Fruit fly (Drosophila melanogaster) whole organism, embryonic: Measurements from ENCODE around the gene CG7985.
A peak's percentile ranks its signal among the peaks of the same experiment; 100 is the strongest.

Experiments
- ATbp ChIP-seq: fragments of 200-800 bp; sonication (Bioruptor generic); optimal IDR thresholded peaks from 2 replicates; lab custom pipeline; 2017; ENCODE audit warnings: missing biosample characterization, mild to moderate bottlenecking, missing genetic modification characterization, missing genetic modification reagents
- Bgb ChIP-seq: fragments of 200-800 bp; sonication (Bioruptor generic); IDR thresholded peaks from 2 replicates; pipeline ENCODE4 v1.3.6; 2022; ENCODE audit warnings: missing biosample characterization, missing genetic modification characterization; ENCODE audit not compliant: partially characterized antibody
- CG11085 ChIP-seq: fragments of 200-800 bp; sonication (Bioruptor generic); IDR thresholded peaks from 2 replicates; pipeline ENCODE4 v1.3.6; 2022; ENCODE audit warnings: missing biosample characterization, missing genetic modification characterization
- CG12219 ChIP-seq: fragments of 200-800 bp; sonication (Bioruptor generic); optimal IDR thresholded peaks from 3 replicates; lab custom pipeline; 2018; ENCODE audit warnings: missing biosample characterization, mild to moderate bottlenecking, missing genetic modification characterization
- CG13775 ChIP-seq: fragments of 200-800 bp; sonication (Bioruptor generic); optimal IDR thresholded peaks from 3 replicates; lab custom pipeline; 2017; ENCODE audit warnings: missing biosample characterization, mild to moderate bottlenecking, missing genetic modification characterization
- CG15269 ChIP-seq: fragments of 200-800 bp; sonication (Bioruptor generic); optimal IDR thresholded peaks from 2 replicates; lab custom pipeline; 2018; ENCODE audit warnings: missing biosample characterization, mild to moderate bottlenecking, missing genetic modification characterization, moderate library complexity
- CG1602 ChIP-seq: fragments of 200-800 bp; sonication (Bioruptor generic); optimal IDR thresholded peaks from 3 replicates; lab custom pipeline; 2016; ENCODE audit warnings: missing biosample characterization, missing genetic modification characterization
- CG1603 ChIP-seq: fragments of 200-800 bp; sonication (Bioruptor generic); optimal IDR thresholded peaks from 2 replicates; lab custom pipeline; 2019; ENCODE audit warnings: missing biosample characterization, mild to moderate bottlenecking, missing genetic modification characterization, moderate library complexity
- CG17802 ChIP-seq: fragments of 200-800 bp; sonication (Bioruptor generic); optimal IDR thresholded peaks from 2 replicates; lab custom pipeline; 2018; ENCODE audit warnings: missing biosample characterization, mild to moderate bottlenecking, missing genetic modification characterization, moderate library complexity
- CG30431 ChIP-seq: fragments of 200-800 bp; sonication (Bioruptor generic); optimal IDR thresholded peaks from 2 replicates; lab custom pipeline; 2017; ENCODE audit warnings: missing biosample characterization, missing genetic modification characterization
- CG31441 ChIP-seq: fragments of 200-800 bp; sonication (Bioruptor generic); IDR thresholded peaks from 2 replicates; pipeline ENCODE4 v1.3.6; 2022; ENCODE audit warnings: missing biosample characterization, missing genetic modification characterization
- CG4328 ChIP-seq: fragments of 200-800 bp; sonication (Bioruptor generic); optimal IDR thresholded peaks from 3 replicates; lab custom pipeline; 2017; ENCODE audit warnings: missing biosample characterization, missing genetic modification reagents, missing genetic modification characterization
- CG7372 ChIP-seq: fragments of 200-800 bp; sonication (Bioruptor generic); IDR thresholded peaks from 2 replicates; pipeline ENCODE4 v1.3.6; 2022; ENCODE audit warnings: missing biosample characterization, missing genetic modification characterization
- CG8089 ChIP-seq: fragments of 200-800 bp; sonication (Bioruptor generic); optimal IDR thresholded peaks from 3 replicates; lab custom pipeline; 2016; ENCODE audit warnings: missing biosample characterization, missing genetic modification characterization
- CG9437 ChIP-seq: fragments of 200-800 bp; sonication (Bioruptor generic); optimal IDR thresholded peaks from 2 replicates; lab custom pipeline; 2018; ENCODE audit warnings: missing biosample characterization, mild to moderate bottlenecking, missing genetic modification characterization
- CG9817 ChIP-seq: fragments of 200-800 bp; sonication (Bioruptor generic); optimal IDR thresholded peaks from 2 replicates; lab custom pipeline; 2018; ENCODE audit warnings: missing biosample characterization, mild to moderate bottlenecking, missing genetic modification characterization, moderate library complexity
- D19A ChIP-seq: fragments of 200-800 bp; optimal IDR thresholded peaks from 3 replicates; lab custom pipeline; 2019; ENCODE audit warnings: missing biosample characterization, mild to moderate bottlenecking, missing genetic modification characterization, moderate library complexity
- Dll ChIP-seq: fragments of 200-800 bp; sonication (Bioruptor generic); IDR thresholded peaks from 4 replicates; pipeline ENCODE4 v1.3.6; 2022; ENCODE audit warnings: missing biosample characterization, missing genetic modification characterization; ENCODE audit not compliant: partially characterized antibody
- E2f1 ChIP-seq: fragments of 200-800 bp; sonication (Bioruptor generic); IDR thresholded peaks from 2 replicates; pipeline ENCODE4 v1.3.6; 2022; ENCODE audit warnings: missing biosample characterization, missing genetic modification characterization
- ERR ChIP-seq: fragments of 200-800 bp; sonication (Bioruptor generic); optimal IDR thresholded peaks from 2 replicates; lab custom pipeline; 2016; ENCODE audit warnings: missing biosample characterization, missing genetic modification characterization
- Kr ChIP-seq: fragments of 200-800 bp; sonication (Bioruptor generic); optimal IDR thresholded peaks from 2 replicates; lab custom pipeline; 2017; ENCODE audit warnings: missing biosample characterization, mild to moderate bottlenecking, missing genetic modification characterization
- Trl ChIP-seq, 3 experiments: fragments of >200 bp in 2 of 3; fragments of 200-800 bp in 1 of 3; sonication (Bioruptor generic) in 1 of 3; optimal IDR thresholded peaks; 2 replicates in 1 of 3; 3 replicates in 2 of 3; lab custom pipeline; 2016 to 2017; ENCODE audit warnings: missing biosample characterization in 1 of 3, missing genetic modification characterization in 1 of 3
- amos ChIP-seq: fragments of 200-800 bp; sonication (Bioruptor generic); IDR thresholded peaks from 2 replicates; pipeline ENCODE4 v1.3.6; 2022; ENCODE audit warnings: missing biosample characterization, missing genetic modification characterization; ENCODE audit not compliant: partially characterized antibody
- bigmax ChIP-seq: fragments of 200-800 bp; sonication (Bioruptor generic); optimal IDR thresholded peaks from 2 replicates; lab custom pipeline; 2018; ENCODE audit warnings: missing biosample characterization, mild to moderate bottlenecking, missing genetic modification characterization
- cg ChIP-seq: fragments of 200-800 bp; sonication (Bioruptor generic); optimal IDR thresholded peaks from 3 replicates; lab custom pipeline; 2019; ENCODE audit warnings: missing biosample characterization, mild to moderate bottlenecking, missing genetic modification characterization, moderate library complexity
- chif ChIP-seq, 2 experiments: fragments of 200-800 bp; sonication (Bioruptor generic); optimal IDR thresholded peaks; 3 replicates each; lab custom pipeline; 2016; ENCODE audit warnings: missing biosample characterization in 2 of 2, missing genetic modification characterization in 2 of 2
- chm ChIP-seq: fragments of 200-800 bp; sonication (Bioruptor generic); IDR thresholded peaks from 2 replicates; pipeline ENCODE4 v1.3.6; 2022; ENCODE audit warnings: missing biosample characterization, missing genetic modification characterization
- emc ChIP-seq: fragments of 200-800 bp; sonication (Bioruptor generic); optimal IDR thresholded peaks from 2 replicates; lab custom pipeline; 2016; ENCODE audit warnings: missing biosample characterization, missing genetic modification characterization
- ewg ChIP-seq: fragments of 200-800 bp; sonication (Bioruptor generic); optimal IDR thresholded peaks from 3 replicates; lab custom pipeline; 2017; ENCODE audit warnings: mild to moderate bottlenecking, missing biosample characterization, missing genetic modification reagents, missing genetic modification characterization
- fd64A ChIP-seq: fragments of 200-800 bp; sonication (Bioruptor generic); optimal IDR thresholded peaks from 3 replicates; lab custom pipeline; 2018; ENCODE audit warnings: missing biosample characterization, mild to moderate bottlenecking, missing genetic modification characterization
- ftz-f1 ChIP-seq: fragments of 200-800 bp; sonication (Bioruptor generic); optimal IDR thresholded peaks from 2 replicates; lab custom pipeline; 2016; ENCODE audit warnings: missing biosample characterization, missing genetic modification characterization
- gsb ChIP-seq: fragments of 200-800 bp; sonication (Bioruptor generic); IDR thresholded peaks from 2 replicates; pipeline ENCODE4 v1.3.6; 2022; ENCODE audit warnings: missing biosample characterization, missing genetic modification characterization
- gt ChIP-seq: fragments of 200-800 bp; sonication (Bioruptor generic); IDR thresholded peaks from 2 replicates; pipeline ENCODE4 v1.3.6; 2022; ENCODE audit warnings: missing biosample characterization, missing genetic modification characterization
- hb ChIP-seq: fragments of 200-800 bp; sonication (Bioruptor generic); IDR thresholded peaks from 3 replicates; pipeline ENCODE4 v1.3.6; 2022; ENCODE audit warnings: missing biosample characterization, missing genetic modification characterization; ENCODE audit not compliant: partially characterized antibody
- her ChIP-seq: fragments of 200-800 bp; sonication (Bioruptor generic); optimal IDR thresholded peaks from 2 replicates; lab custom pipeline; 2016; ENCODE audit warnings: missing biosample characterization, missing genetic modification characterization
- hth ChIP-seq: fragments of >200 bp; optimal IDR thresholded peaks from 2 replicates; lab custom pipeline; 2017; ENCODE audit warnings: inconsistent platforms
- ind ChIP-seq: fragments of 200-800 bp; sonication (Bioruptor generic); optimal IDR thresholded peaks from 3 replicates; lab custom pipeline; 2016; ENCODE audit warnings: missing biosample characterization, missing genetic modification characterization
- inv ChIP-seq: fragments of 200-800 bp; sonication (Bioruptor generic); IDR thresholded peaks from 2 replicates; pipeline ENCODE4 v1.3.6; 2022; ENCODE audit warnings: missing biosample characterization, missing genetic modification characterization; ENCODE audit not compliant: partially characterized antibody
- lmd ChIP-seq: fragments of 200-800 bp; sonication (Bioruptor generic); IDR thresholded peaks from 2 replicates; pipeline ENCODE4 v1.3.6; 2022; ENCODE audit warnings: missing biosample characterization, missing genetic modification characterization
- nerfin-1 ChIP-seq: fragments of 200-800 bp; sonication (Bioruptor generic); optimal IDR thresholded peaks from 3 replicates; lab custom pipeline; 2019; ENCODE audit warnings: missing biosample characterization, mild to moderate bottlenecking, missing genetic modification characterization, moderate library complexity
- nom ChIP-seq: fragments of 200-800 bp; sonication (Bioruptor generic); optimal IDR thresholded peaks from 2 replicates; lab custom pipeline; 2017; ENCODE audit warnings: missing biosample characterization, missing genetic modification characterization, mild to moderate bottlenecking, moderate library complexity, missing genetic modification reagents
- org-1 ChIP-seq: fragments of 200-800 bp; sonication (Bioruptor generic); optimal IDR thresholded peaks from 2 replicates; lab custom pipeline; 2017; ENCODE audit warnings: missing biosample characterization, missing genetic modification characterization
- p53 ChIP-seq: fragments of 200-800 bp; sonication (Bioruptor generic); optimal IDR thresholded peaks from 2 replicates; lab custom pipeline; 2016; ENCODE audit warnings: missing biosample characterization, missing genetic modification characterization
- pum ChIP-seq: fragments of 200-800 bp; sonication (Bioruptor generic); optimal IDR thresholded peaks from 2 replicates; lab custom pipeline; 2016; ENCODE audit warnings: missing biosample characterization, missing genetic modification characterization
- row ChIP-seq: fragments of 200-800 bp; sonication (Bioruptor generic); IDR thresholded peaks from 3 replicates; pipeline ENCODE4 v1.3.6; 2022; ENCODE audit warnings: missing biosample characterization, missing genetic modification characterization
- sd ChIP-seq: fragments of 200-800 bp; sonication (Bioruptor generic); optimal IDR thresholded peaks from 3 replicates; lab custom pipeline; 2018; ENCODE audit warnings: missing biosample characterization, mild to moderate bottlenecking, missing genetic modification characterization, moderate library complexity
- slbo ChIP-seq: fragments of 200-800 bp; sonication (Bioruptor generic); IDR thresholded peaks from 2 replicates; pipeline ENCODE4 v1.3.6; 2022; ENCODE audit warnings: missing biosample characterization, missing genetic modification characterization
- vvl ChIP-seq: fragments of 200-800 bp; sonication (Bioruptor generic); IDR thresholded peaks from 2 replicates; pipeline ENCODE4 v1.3.6; 2022; ENCODE audit warnings: missing biosample characterization, missing genetic modification characterization

CG7985 gene

DNA sequence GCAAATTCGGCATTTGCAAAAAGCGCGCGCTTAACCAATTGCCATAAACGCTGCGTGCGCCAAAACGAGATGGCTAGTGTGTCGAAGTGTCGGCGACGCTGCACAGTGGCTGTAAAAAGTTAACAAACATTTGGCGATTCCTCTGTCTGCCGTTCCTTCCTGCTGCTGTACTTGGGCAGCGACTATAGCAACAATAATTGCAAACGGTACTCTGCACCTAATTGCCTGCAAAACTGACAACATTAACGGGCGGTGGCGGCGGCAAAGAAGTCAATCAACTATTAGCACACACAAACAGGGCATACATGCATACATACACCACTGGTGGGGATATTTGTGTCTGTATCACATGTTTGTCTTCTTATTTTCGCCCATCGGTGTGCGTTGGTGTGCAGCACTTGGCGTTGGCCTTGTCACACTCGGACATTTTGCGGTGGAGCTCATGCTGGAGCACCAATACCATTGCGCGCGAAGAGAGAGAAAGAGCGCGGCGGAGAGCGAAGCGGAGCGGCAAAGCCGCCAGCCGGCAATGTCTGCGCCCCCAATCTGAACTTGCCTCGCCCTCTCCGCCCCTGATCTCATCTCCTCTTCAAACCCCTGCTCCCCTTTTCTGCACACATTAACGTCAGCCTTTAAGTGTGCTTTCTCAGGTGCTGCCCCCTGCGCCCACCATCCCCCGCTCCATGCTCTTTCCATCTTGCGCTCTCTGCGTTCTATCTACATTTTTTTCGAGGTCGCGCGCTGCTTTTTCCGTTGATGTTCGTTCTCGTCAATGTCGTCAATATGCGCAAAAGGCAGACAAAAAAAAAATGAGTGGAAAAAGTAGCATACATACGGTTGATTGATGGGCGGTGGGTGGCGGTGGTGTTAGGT lies 44.8 kb downstream of the CG7985 start (continued):
- TF ChIP-seq fd64A (GFP tag; lab: Kevin White, UChicago) (no peak), ind (GFP tag; lab: Kevin White, UChicago) (no peak), vvl (GFP tag; lab: Robert Waterston, UW) (no peak), Trl (optimal IDR thresholded peaks at IDR 0.05; lab: Kevin White, UChicago) (peak; percentile 91 to 94), Trl (GFP tag; optimal IDR thresholded peaks at IDR 0.05; lab: Kevin White, UChicago) (peak; percentile 43), CG13775 (no peak), CG4328 (no peak), E2f1 (GFP tag; lab: Robert Waterston, UW) (peak; percentile 36; the same call in 1 of the 2 replicates), ERR (GFP tag; lab: Kevin White, UChicago) (peak; percentile 69), CG11085 (GFP tag; lab: Robert Waterston, UW) (0 out of 2 replicates have a peak, but pooled peaks have one; percentile 25), D19A (tag; lab: Kevin White, UChicago) (no peak), nom (GFP tag; lab: Kevin White, UChicago) (peak; percentile 61), CG12219 (GFP tag; lab: Kevin White, UChicago) (no peak), chif (GFP tag; optimal IDR thresholded peaks at IDR 0.05; lab: Kevin White, UChicago) (no peak), ewg (GFP tag; lab: Kevin White, UChicago) (no peak), amos (no peak), CG7372 (GFP tag; lab: Robert Waterston, UW) (no peak), row (GFP tag; lab: Robert Waterston, UW) (peak; percentile 63), emc (GFP tag; lab: Kevin White, UChicago) (no peak), CG9437 (GFP tag; lab: Kevin White, UChicago) (peak; percentile 22), sd (tag; lab: Kevin White, UChicago) (no peak), bigmax (GFP tag; lab: Kevin White, UChicago) (no peak), gt (GFP tag; lab: Robert Waterston, UW) (no peak), inv (no peak), cg (peak; percentile 92), CG31441 (GFP tag; lab: Robert Waterston, UW) (0 out of 2 replicates have a peak, but pooled peaks have one; percentile 11), hb (no peak), CG1603 (tag; lab: Kevin White, UChicago) (peak; percentile 15), ATbp (GFP tag; lab: Kevin White, UChicago) (no peak), CG15269 (tag; lab: Kevin White, UChicago) (peak; percentile 29), ftz-f1 (GFP tag; lab: Kevin White, UChicago) (peak; percentile 98), CG30431 (GFP tag; lab: Kevin White, UChicago) (no peak), lmd (GFP tag; lab: Robert Waterston, UW) (peak; percentile 42; the same call in 1 of the 2 replicates), Bgb (GFP tag; lab: Robert Waterston, UW) (peak; percentile 28; the same call in 1 of the 2 replicates), CG8089 (no peak), pum (GFP tag; lab: Kevin White, UChicago) (no peak), org-1 (GFP tag; lab: Kevin White, UChicago) (peak; percentile 3), CG17802 (tag; lab: Kevin White, UChicago) (no peak), CG1602 (GFP tag; lab: Kevin White, UChicago) (no peak), slbo (GFP tag; lab: Robert Waterston, UW) (peak; percentile 13; the same call in 1 of the 2 replicates), hth (no peak), p53 (no peak), Dll (GFP tag; lab: Robert Waterston, UW) (peak; percentile 41; the same call in 1 of the 4 replicates), gsb (no peak), nerfin-1 (tag; lab: Kevin White, UChicago) (no peak), Kr (GFP tag; lab: Kevin White, UChicago) (no peak), chm (no peak; the same call in 1 of the 2 replicates), her (GFP tag; lab: Kevin White, UChicago) (peak; percentile 11), CG9817 (tag; lab: Kevin White, UChicago) (no peak)
